Fruit fly (Drosophila melanogaster) whole organism, wandering third instar larva: Measurements from ENCODE around the gene Cyp12a4.

Experiments used
- Abd-B ChIP-seq: fragments of >200 bp; optimal IDR thresholded peaks from 2 replicates; lab custom pipeline; 2017; ENCODE audit warnings: missing biosample characterization, missing genetic modification characterization
- CG32264 ChIP-seq: fragments of 200-800 bp; sonication (Bioruptor generic); optimal IDR thresholded peaks from 2 replicates; lab custom pipeline; 2016; ENCODE audit warnings: missing biosample characterization, missing genetic modification characterization
- CG9705 ChIP-seq: fragments of 200-800 bp; sonication (Bioruptor generic); optimal IDR thresholded peaks from 2 replicates; lab custom pipeline; 2018; ENCODE audit warnings: missing biosample characterization, mild to moderate bottlenecking, missing genetic modification characterization
- CrebA ChIP-seq: fragments of 200-800 bp; sonication (Bioruptor generic); optimal IDR thresholded peaks from 2 replicates; lab custom pipeline; 2016; ENCODE audit warnings: missing biosample characterization, mild to moderate bottlenecking, missing genetic modification characterization, borderline replicate concordance
- Dfd ChIP-seq: fragments of >200 bp; optimal IDR thresholded peaks from 2 replicates; lab custom pipeline; 2017; ENCODE audit warnings: missing biosample characterization, missing genetic modification characterization
- Dif ChIP-seq: fragments of 200-275, 200-300 bp; sonication (Bioruptor generic); optimal IDR thresholded peaks from 2 replicates; lab custom pipeline; 2018; ENCODE audit warnings: missing biosample characterization, missing genetic modification characterization; ENCODE audit not compliant: partially characterized antibody
- GATAd ChIP-seq: sonication (Bioruptor generic); optimal IDR thresholded peaks from 2 replicates; lab custom pipeline; 2016; ENCODE audit warnings: missing biosample characterization, missing genetic modification characterization
- HLH106 ChIP-seq: fragments of 200-800 bp; optimal IDR thresholded peaks from 3 replicates; lab custom pipeline; 2019; ENCODE audit warnings: missing biosample characterization, mild to moderate bottlenecking, missing genetic modification characterization, moderate library complexity
- Hnf4 ChIP-seq: fragments of 200-800 bp; sonication (Bioruptor generic); optimal IDR thresholded peaks from 2 replicates; lab custom pipeline; 2016; ENCODE audit warnings: missing biosample characterization, mild to moderate bottlenecking, missing genetic modification characterization
- Hr78 ChIP-seq: fragments of >200 bp; optimal IDR thresholded peaks from 2 replicates; lab custom pipeline; 2017; ENCODE audit warnings: missing biosample characterization, missing genetic modification characterization
- Hr83 ChIP-seq: fragments of 200-300 bp; sonication (Bioruptor generic); optimal IDR thresholded peaks from 2 replicates; lab custom pipeline; 2016; ENCODE audit warnings: missing biosample characterization, mild to moderate bottlenecking, missing genetic modification characterization, moderate library complexity; ENCODE audit not compliant: poor library complexity, severe bottlenecking
- Jra ChIP-seq: sonication (Bioruptor generic); optimal IDR thresholded peaks from 2 replicates; lab custom pipeline; 2016; ENCODE audit warnings: missing biosample characterization, missing genetic modification characterization
- Mio ChIP-seq: sonication (Bioruptor generic); optimal IDR thresholded peaks from 2 replicates; lab custom pipeline; 2016; ENCODE audit warnings: missing biosample characterization, missing genetic modification characterization
- Myc ChIP-seq: fragments of >200 bp; optimal IDR thresholded peaks from 2 replicates; lab custom pipeline; 2017
- N ChIP-seq: fragments of >200 bp; optimal IDR thresholded peaks from 2 replicates; lab custom pipeline; 2018; ENCODE audit warnings: missing biosample characterization, missing external identifiers, missing genetic modification characterization
- OdsH ChIP-seq: fragments of 200-800 bp; sonication (Bioruptor generic); optimal IDR thresholded peaks from 2 replicates; lab custom pipeline; 2016; ENCODE audit warnings: missing biosample characterization, mild to moderate bottlenecking, missing genetic modification characterization
- Rel ChIP-seq, 2 experiments: fragments of 200-800 bp; sonication (Bioruptor generic) in 1 of 2; optimal IDR thresholded peaks; 2 replicates in 1 of 2; 3 replicates in 1 of 2; lab custom pipeline; 2016 to 2019; ENCODE audit warnings: mild to moderate bottlenecking in 2 of 2, missing biosample characterization in 2 of 2, missing genetic modification characterization in 2 of 2, moderate library complexity in 1 of 2
- Sp1 ChIP-seq: fragments of 200-800 bp; sonication (Bioruptor generic); optimal IDR thresholded peaks from 3 replicates; lab custom pipeline; 2019; ENCODE audit warnings: missing biosample characterization, mild to moderate bottlenecking, missing genetic modification characterization, moderate library complexity
- Vsx2 ChIP-seq: fragments of 200-300, 225-300 bp; sonication (Bioruptor generic); optimal IDR thresholded peaks from 2 replicates; lab custom pipeline; 2018; ENCODE audit warnings: missing biosample characterization, missing genetic modification characterization; ENCODE audit not compliant: partially characterized antibody
- br ChIP-seq: fragments of 200-800 bp; sonication (Bioruptor generic); optimal IDR thresholded peaks from 2 replicates; lab custom pipeline; 2016; ENCODE audit warnings: missing biosample characterization, missing genetic modification characterization
- brk ChIP-seq: fragments of 200-800 bp; sonication (Bioruptor generic); optimal IDR thresholded peaks from 2 replicates; lab custom pipeline; 2016; ENCODE audit warnings: missing biosample characterization, mild to moderate bottlenecking, missing genetic modification characterization
- dl ChIP-seq, 2 experiments: fragments of 175-275, 200-275 bp in 1 of 2; fragments of 200-275 bp in 1 of 2; sonication (Bioruptor generic); optimal IDR thresholded peaks; lab custom pipeline; 2018; ENCODE audit warnings: mild to moderate bottlenecking in 2 of 2, missing biosample characterization in 2 of 2, missing genetic modification characterization in 2 of 2, moderate library complexity in 2 of 2; ENCODE audit not compliant: partially characterized antibody in 2 of 2, insufficient read depth in 1 of 2
- dmrt93B ChIP-seq: fragments of 200-800 bp; sonication (Bioruptor generic); optimal IDR thresholded peaks from 2 replicates; lab custom pipeline; 2018; ENCODE audit warnings: missing biosample characterization, mild to moderate bottlenecking, missing genetic modification characterization
- dsf ChIP-seq: sonication (Bioruptor generic); optimal IDR thresholded peaks from 2 replicates; lab custom pipeline; 2016; ENCODE audit warnings: missing biosample characterization, missing genetic modification characterization, borderline replicate concordance
- ey ChIP-seq: fragments of 200-800 bp; sonication (Bioruptor generic); optimal IDR thresholded peaks from 2 replicates; lab custom pipeline; 2016; ENCODE audit warnings: missing biosample characterization, missing genetic modification characterization
- foxo ChIP-seq, 2 experiments: fragments of 200-800 bp; sonication (Bioruptor generic); optimal IDR thresholded peaks; 2 replicates in 1 of 2; 3 replicates in 1 of 2; lab custom pipeline; 2016 to 2017; ENCODE audit warnings: missing biosample characterization in 2 of 2, missing genetic modification characterization in 2 of 2
- fru ChIP-seq: fragments of 200-800 bp; sonication (Bioruptor generic); optimal IDR thresholded peaks from 3 replicates; lab custom pipeline; 2016; ENCODE audit warnings: missing biosample characterization, mild to moderate bottlenecking, missing genetic modification characterization
- h ChIP-seq: fragments of 200-800 bp; sonication (Bioruptor generic); optimal IDR thresholded peaks from 3 replicates; lab custom pipeline; 2016; ENCODE audit warnings: missing biosample characterization, mild to moderate bottlenecking, missing genetic modification characterization
- jim ChIP-seq: fragments of 175-275, 200-325 bp; sonication (Bioruptor generic); optimal IDR thresholded peaks from 2 replicates; lab custom pipeline; 2016; ENCODE audit warnings: missing biosample characterization, mild to moderate bottlenecking, missing genetic modification characterization
- lola ChIP-seq: fragments of >200 bp; optimal IDR thresholded peaks from 2 replicates; lab custom pipeline; 2017; ENCODE audit warnings: missing biosample characterization, missing genetic modification characterization
- pan ChIP-seq: fragments of >200 bp; optimal IDR thresholded peaks from 2 replicates; lab custom pipeline; 2017
- psq ChIP-seq: fragments of 200-800 bp; sonication (Bioruptor generic); optimal IDR thresholded peaks from 3 replicates; lab custom pipeline; 2017; ENCODE audit warnings: missing biosample characterization, mild to moderate bottlenecking, missing genetic modification characterization, moderate library complexity
- rgr ChIP-seq: fragments of 200-800 bp; sonication (Bioruptor generic); optimal IDR thresholded peaks from 3 replicates; lab custom pipeline; 2016; ENCODE audit warnings: missing biosample characterization, mild to moderate bottlenecking, missing genetic modification characterization
- sage ChIP-seq: fragments of 200-800 bp; sonication (Bioruptor generic); optimal IDR thresholded peaks from 2 replicates; lab custom pipeline; 2016; ENCODE audit warnings: missing biosample characterization, mild to moderate bottlenecking, missing genetic modification characterization
- sv ChIP-seq: fragments of 200-800 bp; sonication (Bioruptor generic); optimal IDR thresholded peaks from 3 replicates; lab custom pipeline; 2016; ENCODE audit warnings: missing biosample characterization, missing genetic modification characterization
- tai ChIP-seq: sonication (Bioruptor generic); optimal IDR thresholded peaks from 2 replicates; lab custom pipeline; 2016; ENCODE audit warnings: missing biosample characterization, missing genetic modification characterization
- usp ChIP-seq: fragments of >200 bp; optimal IDR thresholded peaks from 2 replicates; lab custom pipeline; 2017; ENCODE audit warnings: missing biosample characterization, missing genetic modification characterization
- woc ChIP-seq: sonication (Bioruptor generic); optimal IDR thresholded peaks from 2 replicates; lab custom pipeline; 2016; ENCODE audit warnings: missing biosample characterization, mild to moderate bottlenecking, missing genetic modification characterization

Gene Cyp12a4

dm6 chr3R:19153502-19153983, 18.6 kb downstream of the Cyp12a4 start, which contains the start of gene CG5835 (continued):
- TF ChIP-seq Rel (GFP tag; optimal IDR thresholded peaks at IDR 0.05; lab: Kevin White, UChicago) (no peak), Rel (tag; optimal IDR thresholded peaks at IDR 0.05; lab: Kevin White, UChicago) (peak; percentile 42), h (GFP tag; lab: Kevin White, UChicago) (peak; percentile 47), woc (no peak), pan (lab: Kevin White, UChicago) (no peak), N (GFP tag; lab: Kevin White, UChicago) (no peak), Mio (no peak), dmrt93B (GFP tag; lab: Kevin White, UChicago) (no peak), sv (no peak), br (GFP tag; lab: Kevin White, UChicago) (peak; percentile 39), Sp1 (GFP tag; lab: Kevin White, UChicago) (peak; percentile 46), Hr83 (no peak), CrebA (GFP tag; lab: Kevin White, UChicago) (no peak), dl (GFP tag; optimal IDR thresholded peaks at IDR 0.05; lab: Kevin White, UChicago; ENCODE audit: insufficient read depth in 1 of 2, partially characterized antibody in 2 of 2) (no peak)

- no peak for TF ChIP-seq Hr78 (GFP tag; lab: Kevin White, UChicago)
- no peak for TF ChIP-seq Rel (GFP tag; optimal IDR thresholded peaks at IDR 0.05; lab: Kevin White, UChicago)
- TF ChIP-seq Rel (tag; optimal IDR thresholded peaks at IDR 0.05; lab: Kevin White, UChicago): peak; percentile 59
- TF ChIP-seq lola (GFP tag; lab: Kevin White, UChicago): no peak
- peak; percentile 54 for TF ChIP-seq br (GFP tag; lab: Kevin White, UChicago)
- TF ChIP-seq brk (GFP tag; lab: Kevin White, UChicago): no peak
- TF ChIP-seq Vsx2: no peak
- peak; percentile 74 for TF ChIP-seq h (GFP tag; lab: Kevin White, UChicago)
- TF ChIP-seq jim (GFP tag; lab: Kevin White, UChicago): no peak
- TF ChIP-seq foxo (GFP tag; optimal IDR thresholded peaks at IDR 0.05; lab: Kevin White, UChicago): peak in 1 of 2 experiments; percentile 67
- TF ChIP-seq Dfd (GFP tag; lab: Kevin White, UChicago): no peak
- TF ChIP-seq psq: peak; percentile 30
- no peak for TF ChIP-seq Dif
- TF ChIP-seq usp (GFP tag; lab: Kevin White, UChicago): no peak
- TF ChIP-seq Jra (GFP tag; lab: Kevin White, UChicago): peak; percentile 61
- TF ChIP-seq Hr83: peak; percentile 97
- TF ChIP-seq CrebA (GFP tag; lab: Kevin White, UChicago): no peak
- TF ChIP-seq woc: peak; percentile 7
- peak; percentile 51 for TF ChIP-seq OdsH (GFP tag; lab: Kevin White, UChicago)
- peak; percentile 15 for TF ChIP-seq CG32264 (GFP tag; lab: Kevin White, UChicago)
- TF ChIP-seq Mio: peak; percentile 52
- peak; percentile 66 for TF ChIP-seq sv
- peak; percentile 34 for TF ChIP-seq dsf
- TF ChIP-seq ey (GFP tag; lab: Kevin White, UChicago): peak; percentile 50
- TF ChIP-seq tai (GFP tag; lab: Kevin White, UChicago): no peak
- TF ChIP-seq GATAd (GFP tag; lab: Kevin White, UChicago): peak; percentile 42
- TF ChIP-seq Myc (lab: Kevin White, UChicago): peak; percentile 44
- TF ChIP-seq N (GFP tag; lab: Kevin White, UChicago): no peak
- no peak for TF ChIP-seq sage (GFP tag; lab: Kevin White, UChicago)
- peak; percentile 44 for TF ChIP-seq Sp1 (GFP tag; lab: Kevin White, UChicago)
- TF ChIP-seq dl (GFP tag; optimal IDR thresholded peaks at IDR 0.05; lab: Kevin White, UChicago; ENCODE audit: insufficient read depth in 1 of 2, partially characterized antibody in 2 of 2): no peak
- TF ChIP-seq Hnf4: peak; percentile 81
- TF ChIP-seq rgr (GFP tag; lab: Kevin White, UChicago): peak; percentile 79
- TF ChIP-seq fru (GFP tag; lab: Kevin White, UChicago): peak; percentile 61
- no peak for TF ChIP-seq Abd-B (GFP tag; lab: Kevin White, UChicago)
- TF ChIP-seq pan (lab: Kevin White, UChicago): no peak
- TF ChIP-seq CG9705 (GFP tag; lab: Kevin White, UChicago): peak; percentile 38
- peak; percentile 64 for TF ChIP-seq HLH106 (tag; lab: Kevin White, UChicago)
- peak; percentile 45 for TF ChIP-seq dmrt93B (GFP tag; lab: Kevin White, UChicago)
- TF ChIP-seq, all 38 proteins: peak for 23
These were observed 21.9 kb downstream of the Cyp12a4 start, which contains the start of gene nanos for dm6 chr3R:19156670-19157402. TSS of gene nanos (plus strand) at chr3R:19157238.
